Fruit fly (Drosophila melanogaster) whole organism, embryonic: ENCODE measurements around the gene CG42538.

Experiments
- CG10147 ChIP-seq: fragments of 200-800 bp; sonication (Bioruptor generic); optimal IDR thresholded peaks from 2 replicates; lab custom pipeline; 2019; ENCODE audit warnings: missing biosample characterization, mild to moderate bottlenecking, missing genetic modification characterization, moderate library complexity
- CG10267 ChIP-seq: fragments of 200-800 bp; sonication (Bioruptor generic); optimal IDR thresholded peaks from 2 replicates; lab custom pipeline; 2018; ENCODE audit warnings: missing biosample characterization, mild to moderate bottlenecking, missing genetic modification characterization, moderate library complexity
- CG10543 ChIP-seq: fragments of 200-800 bp; sonication (Bioruptor generic); optimal IDR thresholded peaks from 3 replicates; lab custom pipeline; 2017; ENCODE audit warnings: missing biosample characterization, mild to moderate bottlenecking, missing genetic modification characterization, moderate library complexity
- CG11456 ChIP-seq: fragments of 200-800 bp; sonication (Bioruptor generic); IDR thresholded peaks from 3 replicates; pipeline ENCODE4 v1.3.6; 2022; ENCODE audit warnings: missing biosample characterization, missing genetic modification characterization
- CG1233 ChIP-seq: fragments of 200-800 bp; sonication (Bioruptor generic); optimal IDR thresholded peaks from 4 replicates; lab custom pipeline; 2018; ENCODE audit warnings: missing biosample characterization, mild to moderate bottlenecking, missing genetic modification characterization
- CG12391 ChIP-seq: fragments of 200-800 bp; sonication (Bioruptor generic); optimal IDR thresholded peaks from 3 replicates; lab custom pipeline; 2018; ENCODE audit warnings: missing biosample characterization, mild to moderate bottlenecking, missing genetic modification characterization, moderate library complexity
- CG13287 ChIP-seq: fragments of 200-800 bp; sonication (Bioruptor generic); IDR thresholded peaks from 2 replicates; pipeline ENCODE4 v1.3.6; 2022; ENCODE audit warnings: missing biosample characterization, missing genetic modification characterization; ENCODE audit not compliant: partially characterized antibody
- CG13296 ChIP-seq: fragments of 200-800 bp; sonication (Bioruptor generic); optimal IDR thresholded peaks from 3 replicates; lab custom pipeline; 2018; ENCODE audit warnings: missing biosample characterization, mild to moderate bottlenecking, missing genetic modification characterization
- CG14860 ChIP-seq: fragments of 200-800 bp; sonication (Bioruptor generic); IDR thresholded peaks from 3 replicates; pipeline ENCODE4 v1.3.6; 2022; ENCODE audit warnings: missing biosample characterization, missing genetic modification characterization; ENCODE audit not compliant: partially characterized antibody
- CG1603 ChIP-seq: fragments of 200-800 bp; sonication (Bioruptor generic); optimal IDR thresholded peaks from 2 replicates; lab custom pipeline; 2019; ENCODE audit warnings: missing biosample characterization, mild to moderate bottlenecking, missing genetic modification characterization, moderate library complexity
- CG2129 ChIP-seq: fragments of 200-800 bp; sonication (Bioruptor generic); IDR thresholded peaks from 2 replicates; pipeline ENCODE4 v1.3.6; 2022; ENCODE audit warnings: missing biosample characterization, missing genetic modification characterization; ENCODE audit not compliant: partially characterized antibody
- CG3065 ChIP-seq: fragments of 200-800 bp; sonication (Bioruptor generic); optimal IDR thresholded peaks from 2 replicates; lab custom pipeline; 2016; ENCODE audit warnings: missing biosample characterization, missing genetic modification characterization
- CG3847 ChIP-seq: fragments of 200-800 bp; sonication (Bioruptor generic); IDR thresholded peaks from 2 replicates; pipeline ENCODE4 v1.3.6; 2022; ENCODE audit warnings: missing biosample characterization, missing genetic modification characterization
- CG7745 ChIP-seq: fragments of 200-800 bp; sonication (Bioruptor generic); optimal IDR thresholded peaks from 2 replicates; lab custom pipeline; 2018; ENCODE audit warnings: missing biosample characterization, mild to moderate bottlenecking, missing genetic modification characterization, moderate library complexity
- CG7987 ChIP-seq: fragments of 200-800 bp; sonication (Bioruptor generic); optimal IDR thresholded peaks from 2 replicates; lab custom pipeline; 2018; ENCODE audit warnings: missing biosample characterization, mild to moderate bottlenecking, missing genetic modification characterization, moderate library complexity
- CG8478 ChIP-seq: fragments of >200 bp; optimal IDR thresholded peaks from 2 replicates; lab custom pipeline; 2018
- CG8924 ChIP-seq: fragments of 200-800 bp; optimal IDR thresholded peaks from 3 replicates; lab custom pipeline; 2019; ENCODE audit warnings: missing biosample characterization, mild to moderate bottlenecking, missing genetic modification characterization, moderate library complexity
- CG9215 ChIP-seq: fragments of 200-800 bp; sonication (Bioruptor generic); IDR thresholded peaks from 2 replicates; pipeline ENCODE4 v1.3.6; 2022; ENCODE audit warnings: missing biosample characterization, missing genetic modification characterization
- CG9797 ChIP-seq: fragments of 200-800 bp; sonication (Bioruptor generic); optimal IDR thresholded peaks from 3 replicates; lab custom pipeline; 2018; ENCODE audit warnings: missing biosample characterization, mild to moderate bottlenecking, missing genetic modification characterization
- CG9817 ChIP-seq: fragments of 200-800 bp; sonication (Bioruptor generic); optimal IDR thresholded peaks from 2 replicates; lab custom pipeline; 2018; ENCODE audit warnings: missing biosample characterization, mild to moderate bottlenecking, missing genetic modification characterization, moderate library complexity
- CG9932 ChIP-seq: fragments of 200-800 bp; sonication (Bioruptor generic); IDR thresholded peaks from 2 replicates; pipeline ENCODE4 v1.3.6; 2022; ENCODE audit warnings: missing biosample characterization, missing genetic modification characterization
- Dfd ChIP-seq, 2 experiments: fragments of >200 bp; optimal IDR thresholded peaks; 2 replicates each; lab custom pipeline; 2017; ENCODE audit warnings: missing biosample characterization in 2 of 2, missing genetic modification characterization in 2 of 2
- E2f2 ChIP-seq: fragments of 200-800 bp; sonication (Bioruptor generic); IDR thresholded peaks from 2 replicates; pipeline ENCODE4 v1.3.6; 2022; ENCODE audit warnings: missing biosample characterization, missing genetic modification characterization
- ERR ChIP-seq: fragments of 200-800 bp; sonication (Bioruptor generic); optimal IDR thresholded peaks from 2 replicates; lab custom pipeline; 2016; ENCODE audit warnings: missing biosample characterization, missing genetic modification characterization
- Fer3 ChIP-seq: fragments of 200-800 bp; sonication (Bioruptor generic); optimal IDR thresholded peaks from 2 replicates; lab custom pipeline; 2018; ENCODE audit warnings: missing biosample characterization, mild to moderate bottlenecking, missing genetic modification characterization, moderate library complexity
- HLH4C ChIP-seq: fragments of 200-800 bp; sonication (Bioruptor generic); IDR thresholded peaks from 3 replicates; pipeline ENCODE4 v1.3.6; 2022; ENCODE audit warnings: missing biosample characterization, missing genetic modification characterization; ENCODE audit not compliant: partially characterized antibody
- MBD-R2 ChIP-seq: fragments of 200-800 bp; sonication (Bioruptor generic); IDR thresholded peaks from 2 replicates; pipeline ENCODE4 v1.3.6; 2022; ENCODE audit warnings: missing biosample characterization, missing genetic modification characterization
- Nf-YC ChIP-seq: fragments of 200-800 bp; optimal IDR thresholded peaks from 3 replicates; lab custom pipeline; 2019; ENCODE audit warnings: missing biosample characterization, mild to moderate bottlenecking, missing genetic modification characterization, moderate library complexity
- Optix ChIP-seq: fragments of 200-800 bp; sonication (Bioruptor generic); IDR thresholded peaks from 3 replicates; pipeline ENCODE4 v1.3.6; 2022; ENCODE audit warnings: missing biosample characterization, missing genetic modification characterization
- Rfx ChIP-seq: fragments of 200-800 bp; sonication (Bioruptor generic); IDR thresholded peaks from 2 replicates; pipeline ENCODE4 v1.3.6; 2022; ENCODE audit warnings: missing biosample characterization, missing genetic modification characterization
- YL-1 ChIP-seq: fragments of 200-800 bp; sonication (Bioruptor generic); optimal IDR thresholded peaks from 3 replicates; lab custom pipeline; 2017; ENCODE audit warnings: missing biosample characterization, mild to moderate bottlenecking, missing genetic modification characterization
- ash1 ChIP-seq: fragments of 200-800 bp; sonication (Bioruptor generic); optimal IDR thresholded peaks from 2 replicates; lab custom pipeline; 2018; ENCODE audit warnings: missing biosample characterization, mild to moderate bottlenecking, missing genetic modification characterization
- bsh ChIP-seq, 2 experiments: fragments of 200-800 bp; sonication (Bioruptor generic); optimal IDR thresholded peaks; 2 replicates each; lab custom pipeline; 2017 to 2018; ENCODE audit warnings: mild to moderate bottlenecking in 2 of 2, missing biosample characterization in 2 of 2, missing genetic modification characterization in 2 of 2, moderate library complexity in 1 of 2
- caup ChIP-seq: fragments of 200-800 bp; sonication (Bioruptor generic); optimal IDR thresholded peaks from 3 replicates; lab custom pipeline; 2017; ENCODE audit warnings: missing biosample characterization, mild to moderate bottlenecking, missing genetic modification characterization, moderate library complexity; ENCODE audit not compliant: severe bottlenecking
- dati ChIP-seq: fragments of 200-800 bp; sonication (Bioruptor generic); IDR thresholded peaks from 2 replicates; pipeline ENCODE4 v1.3.6; 2022; ENCODE audit warnings: missing biosample characterization, missing genetic modification characterization
- hbn ChIP-seq: fragments of 200-800 bp; sonication (Bioruptor generic); IDR thresholded peaks from 2 replicates; pipeline ENCODE4 v1.3.6; 2022; ENCODE audit warnings: missing biosample characterization, missing genetic modification characterization; ENCODE audit not compliant: partially characterized antibody
- knrl ChIP-seq: fragments of 200-800 bp; sonication (Bioruptor generic); IDR thresholded peaks from 3 replicates; pipeline ENCODE4 v1.3.6; 2022; ENCODE audit warnings: missing biosample characterization, missing genetic modification characterization; ENCODE audit not compliant: partially characterized antibody
- mld ChIP-seq: fragments of 200-800 bp; sonication (Bioruptor generic); IDR thresholded peaks from 3 replicates; pipeline ENCODE4 v1.3.6; 2022; ENCODE audit warnings: missing biosample characterization, missing genetic modification characterization; ENCODE audit not compliant: partially characterized antibody
- nerfin-2 ChIP-seq: fragments of 200-800 bp; sonication (Bioruptor generic); IDR thresholded peaks from 2 replicates; pipeline ENCODE4 v1.3.6; 2022; ENCODE audit warnings: missing biosample characterization, missing genetic modification characterization; ENCODE audit not compliant: partially characterized antibody
- nom ChIP-seq: fragments of 200-800 bp; sonication (Bioruptor generic); optimal IDR thresholded peaks from 2 replicates; lab custom pipeline; 2017; ENCODE audit warnings: missing biosample characterization, missing genetic modification characterization, mild to moderate bottlenecking, moderate library complexity, missing genetic modification reagents
- onecut ChIP-seq: fragments of 200-800 bp; sonication (Bioruptor generic); IDR thresholded peaks from 2 replicates; pipeline ENCODE4 v1.3.6; 2022; ENCODE audit warnings: missing biosample characterization, missing genetic modification characterization
- prd ChIP-seq, 3 experiments: fragments of >200 bp in 2 of 3; fragments of 200-800 bp in 1 of 3; sonication (Bioruptor generic) in 1 of 3; optimal IDR thresholded peaks in 2 of 3; IDR thresholded peaks in 1 of 3; 2 replicates in 2 of 3; 3 replicates in 1 of 3; pipeline versions ENCODE4 v1.3.6 to Lab custom; 2017 to 2022; ENCODE audit warnings: missing biosample characterization in 1 of 3, missing genetic modification characterization in 1 of 3
- slbo ChIP-seq: fragments of 200-800 bp; sonication (Bioruptor generic); IDR thresholded peaks from 2 replicates; pipeline ENCODE4 v1.3.6; 2022; ENCODE audit warnings: missing biosample characterization, missing genetic modification characterization
- stwl ChIP-seq: fragments of 200-800 bp; sonication (Bioruptor generic); optimal IDR thresholded peaks from 3 replicates; lab custom pipeline; 2018; ENCODE audit warnings: missing biosample characterization, mild to moderate bottlenecking, missing genetic modification characterization, moderate library complexity
- tna ChIP-seq: fragments of 200-800 bp; sonication (Bioruptor generic); IDR thresholded peaks from 2 replicates; pipeline ENCODE4 v1.3.6; 2022; ENCODE audit warnings: missing biosample characterization, missing genetic modification characterization; ENCODE audit not compliant: partially characterized antibody
- trem ChIP-seq: fragments of 200-800 bp; optimal IDR thresholded peaks from 3 replicates; lab custom pipeline; 2019; ENCODE audit warnings: missing biosample characterization, mild to moderate bottlenecking, missing genetic modification characterization, moderate library complexity
- vvl ChIP-seq: fragments of 200-800 bp; sonication (Bioruptor generic); IDR thresholded peaks from 2 replicates; pipeline ENCODE4 v1.3.6; 2022; ENCODE audit warnings: missing biosample characterization, missing genetic modification characterization

The CG42538 gene

DNA sequence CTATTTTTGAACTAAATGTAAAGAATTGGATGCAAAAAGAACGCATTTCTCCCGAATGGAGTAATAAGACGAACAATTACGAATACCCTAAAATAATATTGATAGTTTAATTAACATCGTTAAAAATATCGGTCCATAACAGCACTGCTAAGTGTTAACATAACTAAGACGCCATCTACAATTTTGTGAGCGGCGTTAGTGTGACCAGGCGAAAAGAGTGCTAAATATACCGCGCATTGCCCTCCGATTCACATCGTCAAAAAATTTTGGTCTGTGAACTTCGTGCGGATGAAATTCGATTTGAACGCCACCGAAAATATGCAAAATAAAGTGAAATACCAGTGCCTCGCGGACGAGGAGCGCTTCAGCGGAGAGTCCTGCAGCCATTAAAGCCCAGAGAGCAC lies 17.4 kb downstream of the CG42538 start, which contains the start of gene Mbs (continued):
- TF ChIP-seq CG3065 (GFP tag; lab: Kevin White, UChicago) (no peak), CG13287 (GFP tag; lab: Robert Waterston, UW) (peak; percentile 60), slbo (GFP tag; lab: Robert Waterston, UW) (peak; percentile 42; the same call in 1 of the 2 replicates), nerfin-2 (GFP tag; lab: Robert Waterston, UW) (0 out of 2 replicates have a peak, but pooled peaks have one; percentile 7), Dfd (GFP tag; optimal IDR thresholded peaks at IDR 0.05; lab: Kevin White, UChicago) (no peak), Fer3 (tag; lab: Kevin White, UChicago) (peak; percentile 33), CG10543 (peak; percentile 70), HLH4C (peak; percentile 39; the same call in 2 of the 3 replicates), CG9215 (peak; percentile 66), onecut (GFP tag; lab: Robert Waterston, UW) (peak; percentile 17; the same call in 1 of the 2 replicates), ERR (GFP tag; lab: Kevin White, UChicago) (peak; percentile 1), trem (tag; lab: Kevin White, UChicago) (peak; percentile 37), vvl (GFP tag; lab: Robert Waterston, UW) (peak; percentile 47), nom (GFP tag; lab: Kevin White, UChicago) (peak; percentile 58), bsh (GFP tag; optimal IDR thresholded peaks at IDR 0.05; lab: Kevin White, UChicago) (peak in 1 of 2 experiments; percentile 22), CG11456 (GFP tag; lab: Robert Waterston, UW) (peak; percentile 52; the same call in 1 of the 3 replicates), ash1 (no peak), CG7987 (peak; percentile 46), CG14860 (GFP tag; lab: Robert Waterston, UW) (0 out of 3 replicates have a peak, but pooled peaks have one; percentile 10), MBD-R2 (GFP tag; lab: Robert Waterston, UW) (peak; percentile 25; the same call in 1 of the 2 replicates), CG10147 (GFP tag; lab: Kevin White, UChicago) (peak; percentile 9), E2f2 (peak; percentile 55), CG10267 (tag; lab: Kevin White, UChicago) (peak; percentile 9), tna (GFP tag; lab: Robert Waterston, UW) (no peak; the same call in 1 of the 2 replicates), CG7745 (tag; lab: Kevin White, UChicago) (peak; percentile 69), CG9932 (peak; percentile 7; the same call in 1 of the 2 replicates), prd (optimal IDR thresholded peaks at IDR 0.05; lab: Kevin White, UChicago) (no peak), prd (GFP tag; IDR thresholded peaks at IDR 0.05; lab: Robert Waterston, UW) (0 out of 3 replicates have a peak, but pooled peaks have one; percentile 10), CG2129 (GFP tag; lab: Robert Waterston, UW) (peak; percentile 57; the same call in 1 of the 2 replicates), Optix (GFP tag; lab: Robert Waterston, UW) (no peak), CG3847 (GFP tag; lab: Robert Waterston, UW) (peak; percentile 11; the same call in 1 of the 2 replicates), CG12391 (tag; lab: Kevin White, UChicago) (peak; percentile 45), CG1233 (peak; percentile 55), Rfx (peak; percentile 60), caup (GFP tag; lab: Kevin White, UChicago) (peak; percentile 27), CG8924 (peak; percentile 5), dati (GFP tag; lab: Robert Waterston, UW) (no peak), mld (GFP tag; lab: Robert Waterston, UW) (peak; percentile 65; the same call in 1 of the 3 replicates), hbn (GFP tag; lab: Robert Waterston, UW) (peak; percentile 86), Nf-YC (tag; lab: Kevin White, UChicago) (peak; percentile 31), knrl (GFP tag; lab: Robert Waterston, UW) (peak; percentile 42), CG1603 (tag; lab: Kevin White, UChicago) (peak; percentile 72), CG13296 (peak; percentile 57), CG8478 (no peak), stwl (peak; percentile 43), CG9817 (tag; lab: Kevin White, UChicago) (peak; percentile 11), CG9797 (GFP tag; lab: Kevin White, UChicago) (peak; percentile 85), YL-1 (GFP tag; lab: Kevin White, UChicago) (peak; percentile 73)
